Fruit fly (Drosophila melanogaster): Measurements from ENCODE around the gene CG17734.
A peak's percentile ranks its signal among the peaks of the same experiment; 100 is the strongest.

CG17734 gene

dm6 chr3R:11211291-11212061 is 32.3 kb downstream of the CG17734 start (continued):
- no peak for TF ChIP-seq CG16813 (GFP tag; IDR thresholded peaks at IDR 0.05; ENCODE audit: partially characterized antibody)
- TF ChIP-seq Sry-β (GFP tag; optimal IDR thresholded peaks at IDR 0.05): peak; percentile 90
- peak; percentile 33 for TF ChIP-seq Atf3 (GFP tag; optimal IDR thresholded peaks at IDR 0.05)
- TF ChIP-seq trh (GFP tag; optimal IDR thresholded peaks at IDR 0.05): no peak
- peak; percentile 64 for TF ChIP-seq CG11085 (GFP tag; IDR thresholded peaks at IDR 0.05)
- 0 out of 2 replicates have a peak, but pooled peaks have one; percentile 37 for TF ChIP-seq Rx (GFP tag; IDR thresholded peaks at IDR 0.05)
- TF ChIP-seq Mad (GFP tag; optimal IDR thresholded peaks at IDR 0.05): peak; percentile 65
- TF ChIP-seq salm (tag; optimal IDR thresholded peaks at IDR 0.05): no peak
- TF ChIP-seq grn (GFP tag; optimal IDR thresholded peaks at IDR 0.05): no peak
- TF ChIP-seq bsh (GFP tag; optimal IDR thresholded peaks at IDR 0.05): peak in 1 of 2 experiments; percentile 69
- peak; percentile 72 for TF ChIP-seq CG2712 (tag; optimal IDR thresholded peaks at IDR 0.05)
- no peak for TF ChIP-seq Hr39 (optimal IDR thresholded peaks at IDR 0.05)
- TF ChIP-seq rib (GFP tag; IDR thresholded peaks at IDR 0.05): peak; percentile 65; the same call in 1 of the 2 replicates
- peak; percentile 25 for TF ChIP-seq slp2 (GFP tag; optimal IDR thresholded peaks at IDR 0.05)
- peak; percentile 53 for TF ChIP-seq Sox100B (GFP tag; optimal IDR thresholded peaks at IDR 0.05)
- TF ChIP-seq CG30020 (tag; optimal IDR thresholded peaks at IDR 0.05): peak; percentile 10
- TF ChIP-seq bab2 (GFP tag; optimal IDR thresholded peaks at IDR 0.05): peak; percentile 68
- no peak for TF ChIP-seq CkIIα-i1 (GFP tag; IDR thresholded peaks at IDR 0.05)
- peak; percentile 83 for TF ChIP-seq CG14441 (GFP tag; IDR thresholded peaks at IDR 0.05)
- TF ChIP-seq zf30C (GFP tag; optimal IDR thresholded peaks at IDR 0.05): no peak
- peak; percentile 83 for TF ChIP-seq CG4820 (GFP tag; optimal IDR thresholded peaks at IDR 0.05)
- 0 out of 3 replicates have a peak, but pooled peaks have one; percentile 24 for TF ChIP-seq HLH4C (GFP tag; IDR thresholded peaks at IDR 0.05; ENCODE audit: partially characterized antibody)
- no peak for TF ChIP-seq fru (optimal IDR thresholded peaks at IDR 0.05)
- peak; percentile 67 for TF ChIP-seq ems (GFP tag; optimal IDR thresholded peaks at IDR 0.05)
- peak; percentile 34 for TF ChIP-seq Camta (GFP tag; optimal IDR thresholded peaks at IDR 0.05)
- TF ChIP-seq Vsx1 (GFP tag; optimal IDR thresholded peaks at IDR 0.05): peak; percentile 42
- no peak for TF ChIP-seq pan (optimal IDR thresholded peaks at IDR 0.05)
- TF ChIP-seq pan (GFP tag; optimal IDR thresholded peaks at IDR 0.05 in 1 of 2, IDR thresholded peaks at IDR 0.05 in 1 of 2): peak in 1 of 2 experiments; percentile 75
- peak; percentile 55 for TF ChIP-seq CG5953 (GFP tag; IDR thresholded peaks at IDR 0.05)
- no peak for TF ChIP-seq yki (optimal IDR thresholded peaks at IDR 0.05)
- TF ChIP-seq sens (GFP tag): peak; percentile 92
- peak; percentile 81 for TF ChIP-seq Ptx1 (GFP tag; IDR thresholded peaks at IDR 0.05)
- TF ChIP-seq luna (GFP tag; optimal IDR thresholded peaks at IDR 0.05): peak; percentile 42
- TF ChIP-seq MTF-1 (GFP tag; optimal IDR thresholded peaks at IDR 0.05; ENCODE audit: borderline replicate concordance): no peak
- TF ChIP-seq CG30403 (GFP tag; optimal IDR thresholded peaks at IDR 0.05): peak; percentile 88
- TF ChIP-seq gro (GFP tag; optimal IDR thresholded peaks at IDR 0.05): peak; percentile 70
- TF ChIP-seq sug (tag; optimal IDR thresholded peaks at IDR 0.05): peak; percentile 88
- no peak for TF ChIP-seq CG7271 (tag; optimal IDR thresholded peaks at IDR 0.05)
- TF ChIP-seq gsb-n (tag; optimal IDR thresholded peaks at IDR 0.05): peak; percentile 45
- peak; percentile 63 for TF ChIP-seq CG15514 (GFP tag; optimal IDR thresholded peaks at IDR 0.05)
- TF ChIP-seq Dp (GFP tag; optimal IDR thresholded peaks at IDR 0.05): no peak
- TF ChIP-seq tio (GFP tag; optimal IDR thresholded peaks at IDR 0.05): no peak
- peak; percentile 47 for TF ChIP-seq Dad (GFP tag; optimal IDR thresholded peaks at IDR 0.05)
- TF ChIP-seq ara (GFP tag; IDR thresholded peaks at IDR 0.05): peak; percentile 67
- peak; percentile 65 for TF ChIP-seq CG4617 (GFP tag; optimal IDR thresholded peaks at IDR 0.05; ENCODE audit: borderline replicate concordance)
- TF ChIP-seq tll (GFP tag; optimal IDR thresholded peaks at IDR 0.05): peak in 1 of 2 experiments; percentile 5
- TF ChIP-seq CG18476 (GFP tag; optimal IDR thresholded peaks at IDR 0.05): peak; percentile 71
- no peak for TF ChIP-seq CG15011 (GFP tag; optimal IDR thresholded peaks at IDR 0.05)
- peak; percentile 73 for TF ChIP-seq CG4360 (GFP tag; IDR thresholded peaks at IDR 0.05)
- peak; percentile 51; the same call in 1 of the 3 replicates for TF ChIP-seq CG7357 (GFP tag; IDR thresholded peaks at IDR 0.05)
